Comparison of ENCODE assay signal across 4 worm cellular contexts in genomic region chrIV:7023004-7023403, ce11.
TF ChIP-seq lines count a peak whose summit lies in the region.

No protein-coding gene starts in this region.

TF ChIP-seq in whole organism, L2 larva, 48 proteins besides CTCF, POLR2A, EP300 and RAD21 (continues in another document):
- peak; percentile 8 for TF ChIP-seq snpc-4 (tag; optimal IDR thresholded peaks at IDR 0.05; lab: Kevin White, UChicago)
- TF ChIP-seq nhr-11 (tag; optimal IDR thresholded peaks at IDR 0.05; lab: Kevin White, UChicago): no peak
- no peak for TF ChIP-seq nhr-10 (tag; optimal IDR thresholded peaks at IDR 0.05; lab: Kevin White, UChicago)
- TF ChIP-seq lin-11 (tag; optimal IDR thresholded peaks at IDR 0.05; lab: Kevin White, UChicago): no peak
- peak in 1 of 2 experiments; percentile 81 for TF ChIP-seq lsy-2 (tag; optimal IDR thresholded peaks at IDR 0.05; lab: Kevin White, UChicago)
- no peak for TF ChIP-seq Y55F3AM.14 (GFP tag; optimal IDR thresholded peaks at IDR 0.05; lab: Kevin White, UChicago)
- no peak for TF ChIP-seq nhr-77 (tag; optimal IDR thresholded peaks at IDR 0.05; lab: Kevin White, UChicago)
- no peak for TF ChIP-seq dmd-4 (tag; optimal IDR thresholded peaks at IDR 0.05; lab: Kevin White, UChicago)
- TF ChIP-seq F13H6.1 (tag; optimal IDR thresholded peaks at IDR 0.05; lab: Kevin White, UChicago): peak; percentile 86
- peak; percentile 41 for TF ChIP-seq lin-39 (tag; optimal IDR thresholded peaks at IDR 0.05; lab: Kevin White, UChicago)
- peak; percentile 82 for TF ChIP-seq sem-4 (tag; optimal IDR thresholded peaks at IDR 0.05; lab: Kevin White, UChicago)
- no peak for TF ChIP-seq alr-1 (tag; optimal IDR thresholded peaks at IDR 0.05; lab: Kevin White, UChicago)
- TF ChIP-seq unc-39 (tag; optimal IDR thresholded peaks at IDR 0.05; lab: Kevin White, UChicago): no peak
- no peak for TF ChIP-seq nhr-23 (tag; optimal IDR thresholded peaks at IDR 0.05; lab: Kevin White, UChicago)
- no peak for TF ChIP-seq aly-2 (tag; optimal IDR thresholded peaks at IDR 0.05; lab: Kevin White, UChicago)
- TF ChIP-seq nhr-12 (tag; optimal IDR thresholded peaks at IDR 0.05; lab: Kevin White, UChicago): no peak
- TF ChIP-seq fos-1 (tag; optimal IDR thresholded peaks at IDR 0.05; lab: Kevin White, UChicago): peak; percentile 70
- peak; percentile 70 for TF ChIP-seq mab-5 (tag; optimal IDR thresholded peaks at IDR 0.05; lab: Kevin White, UChicago)
- no peak for TF ChIP-seq elt-3 (tag; optimal IDR thresholded peaks at IDR 0.05; lab: Kevin White, UChicago)
- TF ChIP-seq mbf-1 (tag; optimal IDR thresholded peaks at IDR 0.05; lab: Kevin White, UChicago): no peak
- TF ChIP-seq ZK546.5 (tag; optimal IDR thresholded peaks at IDR 0.05; lab: Kevin White, UChicago): no peak
- no peak for TF ChIP-seq zag-1 (tag; optimal IDR thresholded peaks at IDR 0.05; lab: Kevin White, UChicago)
- TF ChIP-seq sma-9 (GFP tag; optimal IDR thresholded peaks at IDR 0.05; lab: Kevin White, UChicago): peak; percentile 84
- no peak for TF ChIP-seq sma-9 (tag; optimal IDR thresholded peaks at IDR 0.05; lab: Kevin White, UChicago)

TF ChIP-seq in whole organism, L4 larva, 104 proteins besides CTCF, POLR2A, EP300 and RAD21 (continues in another document):
- TF ChIP-seq aly-2 (tag; optimal IDR thresholded peaks at IDR 0.05; lab: Kevin White, UChicago): no peak
- TF ChIP-seq nhr-11 (tag; optimal IDR thresholded peaks at IDR 0.05; lab: Kevin White, UChicago): peak; percentile 39
- TF ChIP-seq hlh-11 (tag; optimal IDR thresholded peaks at IDR 0.05; lab: Kevin White, UChicago): peak; percentile 79
- peak; percentile 50 for TF ChIP-seq dve-1 (tag; optimal IDR thresholded peaks at IDR 0.05; lab: Kevin White, UChicago; ENCODE audit: insufficient read depth)
- TF ChIP-seq mep-1 (tag; optimal IDR thresholded peaks at IDR 0.05; lab: Kevin White, UChicago): peak; percentile 71
- no peak for TF ChIP-seq lin-29 (GFP tag; IDR thresholded peaks at IDR 0.05; lab: Robert Waterston, UW)
- peak; percentile 28 for TF ChIP-seq dpl-1 (GFP tag; optimal IDR thresholded peaks at IDR 0.05; lab: Kevin White, UChicago)
- no peak for TF ChIP-seq mdt-29 (GFP tag; IDR thresholded peaks at IDR 0.05; lab: Robert Waterston, UW)
- no peak for TF ChIP-seq arid-1 (GFP tag; conservative IDR thresholded peaks at IDR 0.05; lab: Robert Waterston, UW)
- TF ChIP-seq hlh-30 (tag; optimal IDR thresholded peaks at IDR 0.05; lab: Kevin White, UChicago; ENCODE audit: insufficient read depth): peak; percentile 98
- TF ChIP-seq nhr-28 (tag; optimal IDR thresholded peaks at IDR 0.05; lab: Kevin White, UChicago): peak; percentile 45
- peak; percentile 57; the same call in 1 of the 2 replicates for TF ChIP-seq hmg-1.1 (GFP tag; IDR thresholded peaks at IDR 0.05; lab: Robert Waterston, UW)
- TF ChIP-seq ztf-7 (tag; optimal IDR thresholded peaks at IDR 0.05; lab: Kevin White, UChicago): peak; percentile 17
- no peak for TF ChIP-seq vab-7 (GFP tag; IDR thresholded peaks at IDR 0.05; lab: Robert Waterston, UW)
- TF ChIP-seq nhr-6 (tag; optimal IDR thresholded peaks at IDR 0.05; lab: Kevin White, UChicago): peak; percentile 76
- peak; percentile 14 for TF ChIP-seq mxl-3 (GFP tag; optimal IDR thresholded peaks at IDR 0.05; lab: Kevin White, UChicago)
- peak; percentile 34 for TF ChIP-seq rbr-2 (tag; optimal IDR thresholded peaks at IDR 0.05; lab: Kevin White, UChicago)
- peak; percentile 44 for TF ChIP-seq duxl-1 (tag; optimal IDR thresholded peaks at IDR 0.05; lab: Kevin White, UChicago; ENCODE audit: poor library complexity)
- TF ChIP-seq jun-1 (tag; optimal IDR thresholded peaks at IDR 0.05; lab: Kevin White, UChicago): no peak
- TF ChIP-seq daf-16 (GFP tag; optimal IDR thresholded peaks at IDR 0.05; lab: Kevin White, UChicago): no peak
- TF ChIP-seq daf-16 (tag; optimal IDR thresholded peaks at IDR 0.05; lab: Kevin White, UChicago): peak; percentile 10
- TF ChIP-seq set-16 (GFP tag; IDR thresholded peaks at IDR 0.05; lab: Robert Waterston, UW): no peak
- peak; percentile 60 for TF ChIP-seq mes-2 (tag; optimal IDR thresholded peaks at IDR 0.05; lab: Kevin White, UChicago; ENCODE audit: poor library complexity, severe bottlenecking)

TF ChIP-seq in whole organism, late embryonic, 69 proteins besides CTCF, POLR2A, EP300 and RAD21:
- no peak for TF ChIP-seq pax-1 (tag; optimal IDR thresholded peaks at IDR 0.05; lab: Kevin White, UChicago)
- TF ChIP-seq unc-42 (tag; optimal IDR thresholded peaks at IDR 0.05; lab: Kevin White, UChicago): peak; percentile 19
- TF ChIP-seq unc-55 (GFP tag; optimal IDR thresholded peaks at IDR 0.05; lab: Kevin White, UChicago): peak; percentile 7
- TF ChIP-seq unc-3 (GFP tag; conservative IDR thresholded peaks at IDR 0.05; lab: Robert Waterston, UW): no peak
- no peak for TF ChIP-seq unc-3 (tag; optimal IDR thresholded peaks at IDR 0.05; lab: Kevin White, UChicago)
- peak; percentile 94 for TF ChIP-seq hlh-30 (tag; optimal IDR thresholded peaks at IDR 0.05; lab: Kevin White, UChicago; ENCODE audit: insufficient read depth)
- peak; percentile 7 for TF ChIP-seq elt-2 (tag; optimal IDR thresholded peaks at IDR 0.05; lab: Kevin White, UChicago)
- no peak for TF ChIP-seq F13H6.1 (tag; optimal IDR thresholded peaks at IDR 0.05; lab: Kevin White, UChicago)
- peak; percentile 53 for TF ChIP-seq ceh-31 (tag; optimal IDR thresholded peaks at IDR 0.05; lab: Kevin White, UChicago)
- TF ChIP-seq madf-2 (tag; optimal IDR thresholded peaks at IDR 0.05; lab: Kevin White, UChicago): no peak
- TF ChIP-seq odd-2 (tag; optimal IDR thresholded peaks at IDR 0.05; lab: Kevin White, UChicago): no peak
- peak; percentile 63 for TF ChIP-seq pha-2 (tag; optimal IDR thresholded peaks at IDR 0.05; lab: Kevin White, UChicago)
- no peak for TF ChIP-seq lim-6 (tag; optimal IDR thresholded peaks at IDR 0.05; lab: Kevin White, UChicago)
- TF ChIP-seq nfya-1 (tag; optimal IDR thresholded peaks at IDR 0.05; lab: Kevin White, UChicago): peak; percentile 64
- peak; percentile 4 for TF ChIP-seq ceh-2 (tag; optimal IDR thresholded peaks at IDR 0.05; lab: Kevin White, UChicago)
- TF ChIP-seq ceh-34 (tag; optimal IDR thresholded peaks at IDR 0.05; lab: Kevin White, UChicago): peak; percentile 35
- peak; percentile 20 for TF ChIP-seq hlh-8 (tag; optimal IDR thresholded peaks at IDR 0.05; lab: Kevin White, UChicago)
TF ChIP-seq in whole organism, late embryonic: peak in this region for 10.

TF ChIP-seq in whole organism, mixed stage, embryonic, 35 proteins besides CTCF, POLR2A, EP300 and RAD21:
- TF ChIP-seq tbx-8 (GFP tag; optimal IDR thresholded peaks at IDR 0.05; lab: Kevin White, UChicago): no peak
- TF ChIP-seq mep-1 (tag; optimal IDR thresholded peaks at IDR 0.05; lab: Kevin White, UChicago): peak; percentile 72
- no peak for TF ChIP-seq mab-5 (tag; optimal IDR thresholded peaks at IDR 0.05; lab: Kevin White, UChicago)
- TF ChIP-seq ceh-39 (tag; optimal IDR thresholded peaks at IDR 0.05; lab: Kevin White, UChicago): peak; percentile 51
- TF ChIP-seq drap-1 (GFP tag; optimal IDR thresholded peaks at IDR 0.05; lab: Kevin White, UChicago): no peak
- no peak for TF ChIP-seq nhr-28 (tag; optimal IDR thresholded peaks at IDR 0.05; lab: Kevin White, UChicago)
- TF ChIP-seq ces-1 (GFP tag; optimal IDR thresholded peaks at IDR 0.05; lab: Kevin White, UChicago): peak; percentile 67
- no peak for TF ChIP-seq ceh-83 (GFP tag; optimal IDR thresholded peaks at IDR 0.05; lab: Kevin White, UChicago)
- no peak for TF ChIP-seq zip-8 (tag; optimal IDR thresholded peaks at IDR 0.05; lab: Kevin White, UChicago)
- TF ChIP-seq ceh-43 (GFP tag; optimal IDR thresholded peaks at IDR 0.05; lab: Kevin White, UChicago): no peak
- TF ChIP-seq lin-13 (tag; optimal IDR thresholded peaks at IDR 0.05; lab: Kevin White, UChicago): no peak
- TF ChIP-seq hlh-1 (tag; optimal IDR thresholded peaks at IDR 0.05; lab: Kevin White, UChicago): peak; percentile 47
- peak; percentile 8 for TF ChIP-seq sptf-1 (tag; optimal IDR thresholded peaks at IDR 0.05; lab: Kevin White, UChicago)
- TF ChIP-seq unc-120 (tag; optimal IDR thresholded peaks at IDR 0.05; lab: Kevin White, UChicago; ENCODE audit: poor library complexity, severe bottlenecking): peak; percentile 53
- peak; percentile 100 for TF ChIP-seq nhr-2 (tag; optimal IDR thresholded peaks at IDR 0.05; lab: Kevin White, UChicago)
- TF ChIP-seq ham-2 (GFP tag; optimal IDR thresholded peaks at IDR 0.05; lab: Kevin White, UChicago): no peak
- peak; percentile 97 for TF ChIP-seq cnd-1 (tag; optimal IDR thresholded peaks at IDR 0.05; lab: Kevin White, UChicago)
- TF ChIP-seq blmp-1 (tag; optimal IDR thresholded peaks at IDR 0.05; lab: Kevin White, UChicago): no peak
- TF ChIP-seq nhr-76 (tag; optimal IDR thresholded peaks at IDR 0.05; lab: Kevin White, UChicago): no peak
- TF ChIP-seq M03D4.4 (tag; optimal IDR thresholded peaks at IDR 0.05; lab: Kevin White, UChicago): no peak
- peak; percentile 14 for TF ChIP-seq lsy-2 (tag; optimal IDR thresholded peaks at IDR 0.05; lab: Kevin White, UChicago)
- TF ChIP-seq lin-32 (GFP tag; optimal IDR thresholded peaks at IDR 0.05; lab: Kevin White, UChicago): peak; percentile 98
- TF ChIP-seq ztf-11 (tag; optimal IDR thresholded peaks at IDR 0.05; lab: Kevin White, UChicago): no peak
- TF ChIP-seq unc-62 (GFP tag; optimal IDR thresholded peaks at IDR 0.05; lab: Kevin White, UChicago): peak; percentile 49
- no peak for TF ChIP-seq nhr-12 (tag; optimal IDR thresholded peaks at IDR 0.05; lab: Kevin White, UChicago)
- no peak for TF ChIP-seq elt-3 (tag; optimal IDR thresholded peaks at IDR 0.05; lab: Kevin White, UChicago)
- TF ChIP-seq flh-1 (GFP tag; optimal IDR thresholded peaks at IDR 0.05; lab: Kevin White, UChicago): no peak
- TF ChIP-seq nhr-237 (tag; optimal IDR thresholded peaks at IDR 0.05; lab: Kevin White, UChicago): no peak
- no peak for TF ChIP-seq bed-3 (GFP tag; optimal IDR thresholded peaks at IDR 0.05; lab: Kevin White, UChicago)
- no peak for TF ChIP-seq snpc-4 (tag; optimal IDR thresholded peaks at IDR 0.05; lab: Kevin White, UChicago)
- TF ChIP-seq unc-39 (tag; optimal IDR thresholded peaks at IDR 0.05; lab: Kevin White, UChicago): no peak
- no peak for TF ChIP-seq elt-1 (tag; optimal IDR thresholded peaks at IDR 0.05; lab: Kevin White, UChicago; ENCODE audit: borderline replicate concordance, insufficient read depth)
- TF ChIP-seq sem-2 (GFP tag; optimal IDR thresholded peaks at IDR 0.05; lab: Kevin White, UChicago): no peak
- TF ChIP-seq pha-4 (tag; optimal IDR thresholded peaks at IDR 0.05; lab: Kevin White, UChicago): no peak
- peak; percentile 62 for TF ChIP-seq mls-2 (tag; optimal IDR thresholded peaks at IDR 0.05; lab: Kevin White, UChicago)
